Worm (Caenorhabditis elegans) whole organism, young adult: ENCODE measurements around the gene T05H10.1.
A peak's percentile ranks its signal among the peaks of the same experiment; 100 is the strongest.

Experiments
- B0019.2 ChIP-seq: fragments of 200-800 bp; sonication (Bioruptor generic); conservative IDR thresholded peaks from 2 replicates; pipeline ENCODE4 v1.3.6; 2022; ENCODE audit warnings: missing genetic modification reagents, missing genetic modification characterization, missing compliant biosample characterization
- D2030.7 ChIP-seq: fragments of 200-800 bp; sonication (Bioruptor generic); IDR thresholded peaks from 2 replicates; pipeline ENCODE4 v1.3.6; 2022; ENCODE audit warnings: missing genetic modification reagents, missing genetic modification characterization, missing compliant biosample characterization
- F23B12.7 ChIP-seq: sonication (generic microtip); optimal IDR thresholded peaks from 2 replicates; lab custom pipeline; 2017; ENCODE audit warnings: missing genetic modification characterization, mild to moderate bottlenecking, missing compliant biosample characterization, antibody characterized with exemption, moderate library complexity; ENCODE audit not compliant: insufficient read depth
- F33H1.4 ChIP-seq: fragments of 200-800 bp; sonication (Bioruptor generic); IDR thresholded peaks from 2 replicates; pipeline ENCODE4 v1.3.6; 2022; ENCODE audit warnings: missing genetic modification reagents, missing genetic modification characterization, missing compliant biosample characterization
- F37B4.10 ChIP-seq: fragments of 200-800 bp; sonication (Bioruptor generic); IDR thresholded peaks from 2 replicates; pipeline ENCODE4 v1.3.6; 2022; ENCODE audit warnings: missing genetic modification characterization, missing compliant biosample characterization
- F52B5.7 ChIP-seq: sonication (generic microtip); optimal IDR thresholded peaks from 2 replicates; lab custom pipeline; 2016; ENCODE audit warnings: mild to moderate bottlenecking, missing genetic modification characterization, missing compliant biosample characterization
- F57A8.1 ChIP-seq: fragments of 200-800 bp; sonication (Bioruptor generic); optimal IDR thresholded peaks from 2 replicates; lab custom pipeline; 2018; ENCODE audit warnings: mild to moderate bottlenecking, missing genetic modification characterization, moderate library complexity, missing compliant biosample characterization
- K12H6.12 ChIP-seq: fragments of 200-800 bp; sonication (Bioruptor generic); optimal IDR thresholded peaks from 2 replicates; lab custom pipeline; 2018; ENCODE audit warnings: mild to moderate bottlenecking, missing genetic modification characterization, missing compliant biosample characterization
- T26A5.8 ChIP-seq: sonication (generic microtip); optimal IDR thresholded peaks from 2 replicates; lab custom pipeline; 2016; ENCODE audit warnings: missing genetic modification characterization, missing compliant biosample characterization
- Y79H2A.3 ChIP-seq: fragments of 200-800 bp; sonication (Bioruptor generic); conservative IDR thresholded peaks from 2 replicates; pipeline ENCODE4 v1.3.6; 2022; ENCODE audit warnings: missing genetic modification reagents, missing genetic modification characterization, missing compliant biosample characterization
- ZK185.1 ChIP-seq: sonication (generic microtip); optimal IDR thresholded peaks from 2 replicates; lab custom pipeline; 2016; ENCODE audit warnings: mild to moderate bottlenecking, missing genetic modification characterization, missing compliant biosample characterization; ENCODE audit not compliant: poor library complexity, severe bottlenecking
- aptf-3 ChIP-seq: fragments of 200-800 bp; sonication (Bioruptor generic); IDR thresholded peaks from 2 replicates; pipeline ENCODE4 v1.3.6; 2022; ENCODE audit warnings: missing genetic modification characterization, missing compliant biosample characterization
- attf-3 ChIP-seq: fragments of 200-800 bp; sonication (Bioruptor generic); conservative IDR thresholded peaks from 2 replicates; pipeline ENCODE4 v1.3.6; 2022; ENCODE audit warnings: missing genetic modification reagents, missing genetic modification characterization, missing compliant biosample characterization
- bed-1 ChIP-seq: fragments of 200-800 bp; sonication (Bioruptor generic); IDR thresholded peaks from 2 replicates; pipeline ENCODE4 v1.3.6; 2022; ENCODE audit warnings: missing genetic modification reagents, missing genetic modification characterization, missing compliant biosample characterization
- bed-2 ChIP-seq: fragments of 200-800 bp; sonication (Bioruptor generic); IDR thresholded peaks from 2 replicates; pipeline ENCODE4 v1.3.6; 2022; ENCODE audit warnings: missing genetic modification reagents, missing genetic modification characterization, missing compliant biosample characterization
- ceh-100 ChIP-seq: fragments of 200-800 bp; sonication (Bioruptor generic); IDR thresholded peaks from 2 replicates; pipeline ENCODE4 v1.3.6; 2022; ENCODE audit warnings: missing genetic modification reagents, missing genetic modification characterization, missing compliant biosample characterization
- ceh-79 ChIP-seq: sonication (generic microtip); optimal IDR thresholded peaks from 2 replicates; lab custom pipeline; 2017; ENCODE audit warnings: mild to moderate bottlenecking, missing genetic modification characterization, missing compliant biosample characterization
- chd-7 ChIP-seq: sonication (generic microtip); optimal IDR thresholded peaks from 2 replicates; lab custom pipeline; 2016; ENCODE audit warnings: mild to moderate bottlenecking, missing genetic modification characterization, moderate library complexity, missing compliant biosample characterization
- die-1 ChIP-seq: sonication (generic microtip); optimal IDR thresholded peaks from 2 replicates; lab custom pipeline; 2016; ENCODE audit warnings: missing genotype, mild to moderate bottlenecking, missing genetic modification characterization, missing compliant biosample characterization
- dox-1 ChIP-seq: fragments of 200-800 bp; sonication (Bioruptor generic); IDR thresholded peaks from 2 replicates; pipeline ENCODE4 v1.3.6; 2022; ENCODE audit warnings: missing genetic modification reagents, missing genetic modification characterization, missing compliant biosample characterization
- egl-44 ChIP-seq: fragments of 200-800 bp; sonication (Bioruptor generic); IDR thresholded peaks from 2 replicates; pipeline ENCODE4 v1.3.6; 2022; ENCODE audit warnings: missing genetic modification reagents, missing genetic modification characterization, missing compliant biosample characterization
- egrh-3 ChIP-seq: fragments of 200-800 bp; sonication (Bioruptor generic); IDR thresholded peaks from 2 replicates; pipeline ENCODE4 v1.3.6; 2022; ENCODE audit warnings: missing genetic modification reagents, missing genetic modification characterization, missing compliant biosample characterization
- ekl-4 ChIP-seq: fragments of 200-800 bp; sonication (Bioruptor generic); IDR thresholded peaks from 2 replicates; pipeline ENCODE4 v1.3.6; 2022; ENCODE audit warnings: missing genetic modification reagents, missing genetic modification characterization, missing compliant biosample characterization
- hlh-12 ChIP-seq: sonication (generic microtip); optimal IDR thresholded peaks from 2 replicates; lab custom pipeline; 2016; ENCODE audit warnings: missing genetic modification characterization, missing compliant biosample characterization
- hlh-26 ChIP-seq: fragments of 200-800 bp; sonication (Bioruptor generic); conservative IDR thresholded peaks from 2 replicates; pipeline ENCODE4 v1.3.6; 2022; ENCODE audit warnings: missing genetic modification reagents, missing genetic modification characterization, missing compliant biosample characterization
- hmg-1.2 ChIP-seq: fragments of 200-800 bp; sonication (Bioruptor generic); IDR thresholded peaks from 2 replicates; pipeline ENCODE4 v1.3.6; 2022; ENCODE audit warnings: missing genetic modification reagents, missing genetic modification characterization, missing compliant biosample characterization
- hmg-20 ChIP-seq: fragments of 200-800 bp; sonication (Bioruptor generic); IDR thresholded peaks from 2 replicates; pipeline ENCODE4 v1.3.6; 2022; ENCODE audit warnings: missing genetic modification reagents, missing genetic modification characterization, missing compliant biosample characterization
- lag-1 ChIP-seq: fragments of 200-800 bp; sonication (Bioruptor generic); IDR thresholded peaks from 2 replicates; pipeline ENCODE4 v1.3.6; 2022; ENCODE audit warnings: missing genetic modification reagents, missing genetic modification characterization, missing compliant biosample characterization
- lin-35 ChIP-seq, 3 experiments: fragments of 150-350 bp in 2 of 3; sonication (generic microtip) in 1 of 3; optimal IDR thresholded peaks; 2 replicates each; lab custom pipeline; 2014 to 2018; ENCODE audit warnings: missing biosample characterization in 3 of 3, missing genetic modification characterization in 3 of 3, missing genetic modification reagents in 3 of 3
- lir-1 ChIP-seq: fragments of 200-800 bp; sonication (Bioruptor generic); conservative IDR thresholded peaks from 2 replicates; pipeline ENCODE4 v1.3.6; 2022; ENCODE audit warnings: missing genetic modification reagents, missing genetic modification characterization, missing compliant biosample characterization
- lsl-1 ChIP-seq: fragments of 200-800 bp; sonication (Bioruptor generic); optimal IDR thresholded peaks from 2 replicates; lab custom pipeline; 2018; ENCODE audit warnings: mild to moderate bottlenecking, missing genetic modification characterization, moderate library complexity, missing compliant biosample characterization
- madf-10 ChIP-seq: sonication (generic microtip); optimal IDR thresholded peaks from 2 replicates; lab custom pipeline; 2016; ENCODE audit warnings: mild to moderate bottlenecking, missing genetic modification characterization, missing compliant biosample characterization
- mcd-1 ChIP-seq: fragments of 200-800 bp; sonication (Bioruptor generic); IDR thresholded peaks from 2 replicates; pipeline ENCODE4 v1.3.6; 2022; ENCODE audit warnings: missing genetic modification reagents, missing genetic modification characterization, missing compliant biosample characterization
- mel-28 ChIP-seq: sonication (generic microtip); optimal IDR thresholded peaks from 2 replicates; lab custom pipeline; 2016; ENCODE audit warnings: borderline replicate concordance, mild to moderate bottlenecking, missing genetic modification characterization, missing compliant biosample characterization
- mxl-1 ChIP-seq: sonication (generic microtip); optimal IDR thresholded peaks from 2 replicates; lab custom pipeline; 2016; ENCODE audit warnings: missing genetic modification characterization, missing compliant biosample characterization
- nhr-27 ChIP-seq: fragments of 200-800 bp; sonication (Bioruptor generic); optimal IDR thresholded peaks from 2 replicates; lab custom pipeline; 2018; ENCODE audit warnings: mild to moderate bottlenecking, missing genetic modification characterization, moderate library complexity, missing compliant biosample characterization
- nhr-80 ChIP-seq: sonication (generic microtip); optimal IDR thresholded peaks from 2 replicates; lab custom pipeline; 2016; ENCODE audit warnings: missing genetic modification characterization, missing compliant biosample characterization
- nhr-90 ChIP-seq: sonication (generic microtip); optimal IDR thresholded peaks from 2 replicates; lab custom pipeline; 2016; ENCODE audit warnings: missing genotype, mild to moderate bottlenecking, missing genetic modification characterization, missing compliant biosample characterization
- pbrm-1 ChIP-seq: fragments of 200-800 bp; sonication (Bioruptor generic); IDR thresholded peaks from 2 replicates; pipeline ENCODE4 v1.3.6; 2022; ENCODE audit warnings: missing genetic modification reagents, missing genetic modification characterization, missing compliant biosample characterization
- rec-8 ChIP-seq, 2 experiments: sonication (generic microtip); optimal IDR thresholded peaks; 2 replicates each; lab custom pipeline; 2016; ENCODE audit warnings: mild to moderate bottlenecking in 2 of 2, missing genetic modification characterization in 2 of 2, missing genetic modification reagents in 2 of 2, missing genotype in 2 of 2, missing biosample characterization in 1 of 2, missing compliant biosample characterization in 1 of 2, moderate library complexity in 1 of 2
- snpc-1.3 ChIP-seq: sonication (generic microtip); optimal IDR thresholded peaks from 2 replicates; lab custom pipeline; 2017; ENCODE audit warnings: missing genetic modification characterization, mild to moderate bottlenecking, missing compliant biosample characterization, antibody characterized with exemption, moderate library complexity, missing genotype, missing genetic modification reagents; ENCODE audit not compliant: insufficient read depth
- snpc-3.4 ChIP-seq: sonication (generic microtip); optimal IDR thresholded peaks from 2 replicates; lab custom pipeline; 2017; ENCODE audit warnings: missing genetic modification characterization, mild to moderate bottlenecking, missing compliant biosample characterization, antibody characterized with exemption, moderate library complexity, missing genotype, missing genetic modification reagents
- unc-130 ChIP-seq: sonication (generic microtip); optimal IDR thresholded peaks from 2 replicates; lab custom pipeline; 2016; ENCODE audit warnings: missing genetic modification reagents, missing genetic modification characterization, missing compliant biosample characterization
- xnd-1 ChIP-seq: sonication (generic microtip); optimal IDR thresholded peaks from 2 replicates; lab custom pipeline; 2016; ENCODE audit warnings: missing genotype, missing genetic modification reagents, missing genetic modification characterization, missing compliant biosample characterization
- zim-3 ChIP-seq: sonication (generic microtip); optimal IDR thresholded peaks from 2 replicates; lab custom pipeline; 2017; ENCODE audit warnings: mild to moderate bottlenecking, missing genetic modification characterization, moderate library complexity, missing compliant biosample characterization
- ztf-22 ChIP-seq: fragments of 200-800 bp; sonication (Bioruptor generic); optimal IDR thresholded peaks from 2 replicates; lab custom pipeline; 2018; ENCODE audit warnings: mild to moderate bottlenecking, missing genetic modification characterization, moderate library complexity, missing compliant biosample characterization
- ztf-26 ChIP-seq: sonication (generic microtip); optimal IDR thresholded peaks from 2 replicates; lab custom pipeline; 2017; ENCODE audit warnings: missing genetic modification characterization, missing compliant biosample characterization
- ztf-28 ChIP-seq: fragments of 200-800 bp; sonication (Bioruptor generic); IDR thresholded peaks from 2 replicates; pipeline ENCODE4 v1.3.6; 2022; ENCODE audit warnings: missing genetic modification reagents, missing genetic modification characterization, missing compliant biosample characterization

T05H10.1 gene

ce11 chrII:8039416-8039815, 3.0 kb upstream of the T05H10.1 start, which contains the start of the genes ubh-4 and algn-6 (continued):
- TF ChIP-seq lsl-1 (GFP tag; lab: Kevin White, UChicago) (peak; percentile 87), egl-44 (GFP tag; lab: Robert Waterston, UW) (0 out of 2 replicates have a peak, but pooled peaks have one; percentile 13), nhr-90 (no peak), F52B5.7 (tag; lab: Kevin White, UChicago) (no peak), mel-28 (no peak), snpc-3.4 (peak; percentile 16), pbrm-1 (GFP tag; lab: Robert Waterston, UW) (peak; percentile 60; the same call in 1 of the 2 replicates), attf-3 (GFP tag; lab: Robert Waterston, UW) (peak; percentile 78), bed-1 (GFP tag; lab: Robert Waterston, UW) (no peak), B0019.2 (no peak), ceh-100 (GFP tag; lab: Robert Waterston, UW) (no peak), ZK185.1 (tag; lab: Kevin White, UChicago) (peak; percentile 69), mcd-1 (GFP tag; lab: Robert Waterston, UW) (peak; percentile 89), chd-7 (tag; lab: Kevin White, UChicago) (no peak), mxl-1 (no peak), hlh-26 (no peak), hmg-20 (no peak), D2030.7 (GFP tag; lab: Robert Waterston, UW) (peak; percentile 67), unc-130 (peak; percentile 89), ztf-28 (0 out of 2 replicates have a peak, but pooled peaks have one; percentile 60), lin-35 (GFP tag; optimal IDR thresholded peaks at IDR 0.05; lab: Kevin White, UChicago) (no peak), F37B4.10 (no peak), die-1 (tag; lab: Kevin White, UChicago) (no peak), T26A5.8 (no peak), hlh-12 (no peak), ztf-22 (GFP tag; lab: Kevin White, UChicago) (no peak), snpc-1.3 (tag; lab: Kevin White, UChicago) (peak; percentile 3), xnd-1 (tag; lab: Kevin White, UChicago) (peak; percentile 25), zim-3 (no peak), ekl-4 (GFP tag; lab: Robert Waterston, UW) (no peak), egrh-3 (peak; percentile 21; the same call in 1 of the 2 replicates), ceh-79 (no peak), aptf-3 (GFP tag; lab: Robert Waterston, UW) (no peak), nhr-80 (peak; percentile 51), dox-1 (GFP tag; lab: Robert Waterston, UW) (peak; percentile 86; the same call in 1 of the 2 replicates), lir-1 (no peak), lag-1 (GFP tag; lab: Robert Waterston, UW) (no peak), rec-8 (tag; optimal IDR thresholded peaks at IDR 0.05; lab: Kevin White, UChicago) (peak in 1 of 2 experiments; percentile 1), F57A8.1 (GFP tag; lab: Kevin White, UChicago) (no peak), ztf-26 (tag; lab: Kevin White, UChicago) (no peak), K12H6.12 (tag; lab: Kevin White, UChicago) (peak; percentile 43), Y79H2A.3 (GFP tag; lab: Robert Waterston, UW) (0 out of 2 replicates have a peak, but pooled peaks have one; percentile 24), F33H1.4 (GFP tag; lab: Robert Waterston, UW) (peak; percentile 24; the same call in 1 of the 2 replicates), bed-2 (GFP tag; lab: Robert Waterston, UW) (no peak), madf-10 (tag; lab: Kevin White, UChicago) (peak; percentile 32), F23B12.7 (tag; lab: Kevin White, UChicago) (peak; percentile 63), nhr-27 (tag; lab: Kevin White, UChicago) (no peak), hmg-1.2 (GFP tag; lab: Robert Waterston, UW) (peak; percentile 67; the same call in 1 of the 2 replicates)
